Fruit fly (Drosophila melanogaster) whole organism, embryonic: Measurements from ENCODE around the gene gukh.

Source experiments
- ATbp ChIP-seq: fragments of 200-800 bp; sonication (Bioruptor generic); optimal IDR thresholded peaks from 2 replicates; lab custom pipeline; 2017; ENCODE audit warnings: missing biosample characterization, mild to moderate bottlenecking, missing genetic modification characterization, missing genetic modification reagents
- Atf6 ChIP-seq: fragments of 200-800 bp; sonication (Bioruptor generic); IDR thresholded peaks from 2 replicates; pipeline ENCODE4 v1.3.6; 2022; ENCODE audit warnings: missing biosample characterization, missing genetic modification characterization
- BEAF-32 ChIP-seq: fragments of 200-800 bp; sonication (Bioruptor generic); optimal IDR thresholded peaks from 3 replicates; lab custom pipeline; 2017; ENCODE audit warnings: missing biosample characterization, missing genetic modification characterization, mild to moderate bottlenecking, moderate library complexity, missing genetic modification reagents
- Bgb ChIP-seq: fragments of 200-800 bp; sonication (Bioruptor generic); IDR thresholded peaks from 2 replicates; pipeline ENCODE4 v1.3.6; 2022; ENCODE audit warnings: missing biosample characterization, missing genetic modification characterization; ENCODE audit not compliant: partially characterized antibody
- BtbVII ChIP-seq: fragments of 200-800 bp; sonication (Bioruptor generic); optimal IDR thresholded peaks from 3 replicates; lab custom pipeline; 2017; ENCODE audit warnings: missing biosample characterization, mild to moderate bottlenecking, missing genetic modification characterization
- CG10462 ChIP-seq: fragments of 200-800 bp; sonication (Bioruptor generic); optimal IDR thresholded peaks from 2 replicates; lab custom pipeline; 2016; ENCODE audit warnings: missing biosample characterization, missing genetic modification characterization
- CG11398 ChIP-seq: fragments of 200-800 bp; sonication (Bioruptor generic); optimal IDR thresholded peaks from 2 replicates; lab custom pipeline; 2016; ENCODE audit warnings: missing biosample characterization, missing genetic modification characterization
- CG13287 ChIP-seq: fragments of 200-800 bp; sonication (Bioruptor generic); IDR thresholded peaks from 2 replicates; pipeline ENCODE4 v1.3.6; 2022; ENCODE audit warnings: missing biosample characterization, missing genetic modification characterization; ENCODE audit not compliant: partially characterized antibody
- CG15073 ChIP-seq: fragments of 200-800 bp; sonication (Bioruptor generic); optimal IDR thresholded peaks from 2 replicates; lab custom pipeline; 2016; ENCODE audit warnings: missing biosample characterization, missing genetic modification characterization
- CG17328 ChIP-seq: fragments of 200-800 bp; sonication (Bioruptor generic); IDR thresholded peaks from 2 replicates; pipeline ENCODE4 v1.3.6; 2022; ENCODE audit warnings: missing biosample characterization, missing genetic modification characterization
- CG18011 ChIP-seq: fragments of 200-800 bp; sonication (Bioruptor generic); optimal IDR thresholded peaks from 2 replicates; lab custom pipeline; 2017; ENCODE audit warnings: missing biosample characterization, missing genetic modification characterization, mild to moderate bottlenecking, moderate library complexity, missing genotype
- CG2199 ChIP-seq: fragments of 200-800 bp; sonication (Bioruptor generic); IDR thresholded peaks from 3 replicates; pipeline ENCODE4 v1.3.6; 2022; ENCODE audit warnings: missing biosample characterization, missing genetic modification characterization
- CG30403 ChIP-seq: fragments of 200-800 bp; sonication (Bioruptor generic); optimal IDR thresholded peaks from 3 replicates; lab custom pipeline; 2016; ENCODE audit warnings: missing biosample characterization, missing genetic modification characterization
- CG3065 ChIP-seq: fragments of 200-800 bp; sonication (Bioruptor generic); optimal IDR thresholded peaks from 2 replicates; lab custom pipeline; 2016; ENCODE audit warnings: missing biosample characterization, missing genetic modification characterization
- CG31365 ChIP-seq: fragments of 200-800 bp; sonication (Bioruptor generic); optimal IDR thresholded peaks from 2 replicates; lab custom pipeline; 2018; ENCODE audit warnings: missing biosample characterization, mild to moderate bottlenecking, missing genetic modification characterization
- CG32772 ChIP-seq: fragments of 200-800 bp; sonication (Bioruptor generic); IDR thresholded peaks from 2 replicates; pipeline ENCODE4 v1.3.6; 2022; ENCODE audit warnings: missing biosample characterization, missing genetic modification characterization
- CG33557 ChIP-seq: fragments of 200-800 bp; sonication (Bioruptor generic); optimal IDR thresholded peaks from 2 replicates; lab custom pipeline; 2019; ENCODE audit warnings: missing biosample characterization, mild to moderate bottlenecking, missing genetic modification characterization, moderate library complexity
- CG4424 ChIP-seq: fragments of 200-800 bp; sonication (Bioruptor generic); optimal IDR thresholded peaks from 3 replicates; lab custom pipeline; 2016; ENCODE audit warnings: missing biosample characterization, missing genetic modification characterization
- CG4617 ChIP-seq: fragments of 200-800 bp; sonication (Bioruptor generic); optimal IDR thresholded peaks from 3 replicates; lab custom pipeline; 2016; ENCODE audit warnings: missing biosample characterization, missing genetic modification characterization, borderline replicate concordance
- CG6254 ChIP-seq: fragments of 200-800 bp; sonication (Bioruptor generic); optimal IDR thresholded peaks from 3 replicates; lab custom pipeline; 2017; ENCODE audit warnings: mild to moderate bottlenecking, missing biosample characterization, missing genetic modification reagents, missing genetic modification characterization
- CG6654 ChIP-seq: fragments of 200-800 bp; sonication (Bioruptor generic); optimal IDR thresholded peaks from 2 replicates; lab custom pipeline; 2017; ENCODE audit warnings: missing biosample characterization, mild to moderate bottlenecking, missing genetic modification characterization
- CG6683 ChIP-seq: fragments of 200-800 bp; sonication (Bioruptor generic); optimal IDR thresholded peaks from 2 replicates; lab custom pipeline; 2017; ENCODE audit warnings: missing biosample characterization, mild to moderate bottlenecking, missing genetic modification characterization, missing genetic modification reagents
- CG6854 ChIP-seq: fragments of 200-800 bp; sonication (Bioruptor generic); optimal IDR thresholded peaks from 3 replicates; lab custom pipeline; 2017; ENCODE audit warnings: missing biosample characterization, mild to moderate bottlenecking, missing genetic modification characterization
- CG7963 ChIP-seq: fragments of 200-800 bp; sonication (Bioruptor generic); IDR thresholded peaks from 3 replicates; pipeline ENCODE4 v1.3.6; 2022; ENCODE audit warnings: missing biosample characterization, missing genetic modification characterization; ENCODE audit not compliant: partially characterized antibody
- CG8281 ChIP-seq: fragments of 200-800 bp; sonication (Bioruptor generic); optimal IDR thresholded peaks from 2 replicates; lab custom pipeline; 2018; ENCODE audit warnings: missing biosample characterization, mild to moderate bottlenecking, missing genetic modification characterization, moderate library complexity
- CG9727 ChIP-seq: fragments of 200-800 bp; sonication (Bioruptor generic); optimal IDR thresholded peaks from 3 replicates; lab custom pipeline; 2017; ENCODE audit warnings: missing biosample characterization, mild to moderate bottlenecking, missing genetic modification characterization
- CG9817 ChIP-seq: fragments of 200-800 bp; sonication (Bioruptor generic); optimal IDR thresholded peaks from 2 replicates; lab custom pipeline; 2018; ENCODE audit warnings: missing biosample characterization, mild to moderate bottlenecking, missing genetic modification characterization, moderate library complexity
- GATAe ChIP-seq: fragments of 200-800 bp; sonication (Bioruptor generic); conservative IDR thresholded peaks from 2 replicates; pipeline ENCODE4 v1.3.6; 2022; ENCODE audit warnings: missing biosample characterization, missing genetic modification characterization
- Hr39 ChIP-seq: fragments of >200 bp; optimal IDR thresholded peaks from 2 replicates; lab custom pipeline; 2017
- Jarid2 ChIP-seq: fragments of 200-800 bp; sonication (Bioruptor generic); optimal IDR thresholded peaks from 3 replicates; lab custom pipeline; 2017; ENCODE audit warnings: mild to moderate bottlenecking, missing biosample characterization, missing genetic modification reagents, missing genetic modification characterization
- Xrp1 ChIP-seq: fragments of 200-800 bp; sonication (Bioruptor generic); IDR thresholded peaks from 2 replicates; pipeline ENCODE4 v1.3.6; 2022; ENCODE audit warnings: missing biosample characterization, missing genetic modification characterization
- YL-1 ChIP-seq: fragments of 200-800 bp; sonication (Bioruptor generic); optimal IDR thresholded peaks from 3 replicates; lab custom pipeline; 2017; ENCODE audit warnings: missing biosample characterization, mild to moderate bottlenecking, missing genetic modification characterization
- aop ChIP-seq: fragments of 200-800 bp; sonication (Bioruptor generic); IDR thresholded peaks from 2 replicates; pipeline ENCODE4 v1.3.6; 2022; ENCODE audit warnings: missing biosample characterization, missing genetic modification characterization
- ap ChIP-seq: fragments of 200-800 bp; sonication (Bioruptor generic); IDR thresholded peaks from 2 replicates; pipeline ENCODE4 v1.3.6; 2022; ENCODE audit warnings: missing biosample characterization, missing genetic modification characterization
- ci ChIP-seq: fragments of 200-800 bp; sonication (Bioruptor generic); IDR thresholded peaks from 3 replicates; pipeline ENCODE4 v1.3.6; 2022; ENCODE audit warnings: missing biosample characterization, missing genetic modification characterization
- crc ChIP-seq: fragments of 200-800 bp; sonication (Bioruptor generic); optimal IDR thresholded peaks from 2 replicates; lab custom pipeline; 2016; ENCODE audit warnings: missing biosample characterization, missing genetic modification characterization
- croc ChIP-seq: fragments of 200-800 bp; sonication (Bioruptor generic); conservative IDR thresholded peaks from 3 replicates; pipeline ENCODE4 v1.3.6; 2022; ENCODE audit warnings: missing biosample characterization, missing genetic modification characterization
- crp ChIP-seq, 2 experiments: fragments of 200-800 bp; sonication (Bioruptor generic); optimal IDR thresholded peaks; 2 replicates in 1 of 2; 3 replicates in 1 of 2; lab custom pipeline; 2017; ENCODE audit warnings: missing biosample characterization in 2 of 2, missing genetic modification characterization in 2 of 2, mild to moderate bottlenecking in 1 of 2, moderate library complexity in 1 of 2
- dmrt11E ChIP-seq: fragments of 200-800 bp; sonication (Bioruptor generic); optimal IDR thresholded peaks from 3 replicates; lab custom pipeline; 2018; ENCODE audit warnings: missing biosample characterization, mild to moderate bottlenecking, missing genetic modification characterization, moderate library complexity
- eve ChIP-seq, 2 experiments: fragments of >200 bp; optimal IDR thresholded peaks; 2 replicates each; lab custom pipeline; 2017; ENCODE audit warnings: missing biosample characterization in 2 of 2, missing genetic modification characterization in 2 of 2
- hth ChIP-seq: fragments of >200 bp; optimal IDR thresholded peaks from 2 replicates; lab custom pipeline; 2017; ENCODE audit warnings: inconsistent platforms
- nom ChIP-seq: fragments of 200-800 bp; sonication (Bioruptor generic); optimal IDR thresholded peaks from 2 replicates; lab custom pipeline; 2017; ENCODE audit warnings: missing biosample characterization, missing genetic modification characterization, mild to moderate bottlenecking, moderate library complexity, missing genetic modification reagents
- pb ChIP-seq: fragments of 200-800 bp; sonication (Bioruptor generic); optimal IDR thresholded peaks from 3 replicates; lab custom pipeline; 2016; ENCODE audit warnings: missing biosample characterization, missing genetic modification characterization
- sc ChIP-seq, 3 experiments: fragments of >200 bp in 2 of 3; fragments of 200-800 bp in 1 of 3; sonication (Bioruptor generic) in 1 of 3; optimal IDR thresholded peaks; 2 replicates in 2 of 3; 3 replicates in 1 of 3; lab custom pipeline; 2017; ENCODE audit warnings: mild to moderate bottlenecking in 1 of 3, missing biosample characterization in 1 of 3, missing genetic modification characterization in 1 of 3, missing genetic modification reagents in 1 of 3
- sisA ChIP-seq: fragments of 200-800 bp; sonication (Bioruptor generic); IDR thresholded peaks from 2 replicates; pipeline ENCODE4 v1.3.6; 2022; ENCODE audit warnings: missing biosample characterization, missing genetic modification characterization
- sna ChIP-seq: fragments of 200-800 bp; sonication (Bioruptor generic); IDR thresholded peaks from 2 replicates; pipeline ENCODE4 v1.3.6; 2022; ENCODE audit warnings: missing biosample characterization, missing genetic modification characterization; ENCODE audit not compliant: partially characterized antibody
- tna ChIP-seq: fragments of 200-800 bp; sonication (Bioruptor generic); IDR thresholded peaks from 2 replicates; pipeline ENCODE4 v1.3.6; 2022; ENCODE audit warnings: missing biosample characterization, missing genetic modification characterization; ENCODE audit not compliant: partially characterized antibody
- vvl ChIP-seq: fragments of 200-800 bp; sonication (Bioruptor generic); IDR thresholded peaks from 2 replicates; pipeline ENCODE4 v1.3.6; 2022; ENCODE audit warnings: missing biosample characterization, missing genetic modification characterization
- zfh1 ChIP-seq: fragments of 200-800 bp; sonication (Bioruptor generic); IDR thresholded peaks from 3 replicates; pipeline ENCODE4 v1.3.6; 2022; ENCODE audit warnings: missing biosample characterization, missing genetic modification characterization

Gene gukh

dm6 chr3R:18980863-18981536 lies 2.8 kb upstream of the gukh start, which contains the start of the genes dnk and Smu1 (continued):
- TF ChIP-seq CG9817 (no peak), CG4424 (no peak), zfh1 (no peak), pb (GFP tag; lab: Kevin White, UChicago) (no peak), aop (no peak), nom (no peak), CG17328 (GFP tag; lab: Robert Waterston, UW) (no peak), CG18011 (GFP tag; lab: Kevin White, UChicago) (no peak), hth (lab: Kevin White, UChicago) (no peak), dmrt11E (tag; lab: Kevin White, UChicago) (no peak), CG8281 (tag; lab: Kevin White, UChicago) (no peak), BEAF-32 (peak; percentile 54), CG30403 (no peak), CG7963 (GFP tag; lab: Robert Waterston, UW) (no peak), Xrp1 (GFP tag; lab: Robert Waterston, UW) (no peak), CG6854 (GFP tag; lab: Kevin White, UChicago) (no peak), CG32772 (GFP tag; lab: Robert Waterston, UW) (no peak), CG10462 (no peak), CG3065 (no peak), sc (optimal IDR thresholded peaks at IDR 0.05; lab: Kevin White, UChicago) (no peak), sc (GFP tag; optimal IDR thresholded peaks at IDR 0.05; lab: Kevin White, UChicago) (no peak), ATbp (GFP tag; lab: Kevin White, UChicago) (no peak), GATAe (no peak), sisA (no peak), sna (0 out of 2 replicates have a peak, but pooled peaks have one; percentile 17), Jarid2 (no peak), ci (GFP tag; lab: Robert Waterston, UW) (no peak), CG15073 (GFP tag; lab: Kevin White, UChicago) (no peak), CG4617 (GFP tag; lab: Kevin White, UChicago) (no peak), CG6683 (GFP tag; lab: Kevin White, UChicago) (no peak), crc (GFP tag; lab: Kevin White, UChicago) (no peak), YL-1 (GFP tag; lab: Kevin White, UChicago) (peak; percentile 25), BtbVII (GFP tag; lab: Kevin White, UChicago) (no peak), CG6654 (no peak), Bgb (peak; percentile 37; the same call in 1 of the 2 replicates), vvl (GFP tag; lab: Robert Waterston, UW) (no peak), Hr39 (no peak), CG9727 (GFP tag; lab: Kevin White, UChicago) (no peak), CG13287 (GFP tag; lab: Robert Waterston, UW) (peak; percentile 56), tna (no peak), Atf6 (GFP tag; lab: Robert Waterston, UW) (no peak), croc (GFP tag; lab: Robert Waterston, UW) (no peak), eve (GFP tag; optimal IDR thresholded peaks at IDR 0.05; lab: Kevin White, UChicago) (no peak), CG6254 (GFP tag; lab: Kevin White, UChicago) (peak; percentile 15), crp (GFP tag; optimal IDR thresholded peaks at IDR 0.05; lab: Kevin White, UChicago) (peak; percentile 66 to 96), CG2199 (GFP tag; lab: Robert Waterston, UW) (no peak), CG33557 (GFP tag; lab: Kevin White, UChicago) (no peak), ap (GFP tag; lab: Robert Waterston, UW) (no peak), CG31365 (tag; lab: Kevin White, UChicago) (no peak), CG11398 (no peak)
